Worm (Caenorhabditis elegans): ENCODE data around the gene C04H5.7.

C04H5.7 gene

ce11 chrII:14510162-14510561 is 27.6 kb upstream of the C04H5.7 start:
- TF ChIP-seq dao-5 (tag; optimal IDR thresholded peaks at IDR 0.05) (no peak), W03F9.2 (tag; optimal IDR thresholded peaks at IDR 0.05) (no peak), him-1 (tag; optimal IDR thresholded peaks at IDR 0.05) (no peak)

DNA sequence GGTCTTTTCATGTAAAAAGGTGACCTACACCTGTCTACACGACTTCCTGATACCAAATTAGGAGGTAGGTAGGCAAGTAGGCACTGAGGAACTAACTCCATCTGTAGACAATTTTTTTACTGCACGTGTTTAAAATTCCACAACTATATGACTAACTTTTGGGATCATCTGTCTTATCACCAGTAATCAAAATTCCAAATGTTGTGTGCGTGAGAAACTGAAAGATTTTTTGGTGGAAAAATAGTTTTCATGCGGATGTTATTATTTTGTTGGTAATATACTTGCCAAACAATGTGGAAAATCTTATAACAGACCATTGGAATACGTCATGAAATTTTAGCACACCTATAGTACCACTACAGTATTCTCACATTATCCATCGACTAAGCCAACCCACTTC is 26.6 kb upstream of the C04H5.7 start, which contains the start of gene K10H10.13:
Gene K10H10.13 (minus strand): TSS at position 101 of the 400 bp plus-strand sequence.
- TF ChIP-seq W03F9.2 (tag; optimal IDR thresholded peaks at IDR 0.05) (no peak), him-1 (tag; optimal IDR thresholded peaks at IDR 0.05) (no peak), dao-5 (tag; optimal IDR thresholded peaks at IDR 0.05) (no peak)

- no peak for TF ChIP-seq W03F9.2 (tag; optimal IDR thresholded peaks at IDR 0.05)
- no peak for TF ChIP-seq him-1 (tag; optimal IDR thresholded peaks at IDR 0.05)
- no peak for TF ChIP-seq dao-5 (tag; optimal IDR thresholded peaks at IDR 0.05)
Observed at ce11 chrII:14515017-14515416, 22.7 kb upstream of the C04H5.7 start, which contains the start of gene K10H10.9. Gene K10H10.9, minus strand, starts transcription at chrII:14515117.

DNA sequence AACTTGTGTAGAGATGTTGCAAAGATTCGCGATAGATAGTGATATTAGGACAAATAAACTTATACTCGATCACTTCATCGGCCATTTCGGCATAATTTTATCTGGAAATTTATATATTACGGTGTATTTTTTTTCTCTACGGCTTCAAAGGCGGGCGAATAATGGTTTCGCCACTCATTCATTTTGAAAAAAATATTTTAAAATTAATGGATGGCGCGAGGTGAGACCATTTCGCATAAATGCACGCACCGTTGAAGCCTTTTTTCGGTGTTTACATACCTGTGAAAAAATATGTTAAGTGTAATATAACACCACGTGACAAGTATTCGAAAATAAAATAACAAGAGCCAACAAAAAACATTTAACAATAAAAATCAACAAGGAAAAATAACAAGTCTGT is 15.7 kb upstream of the C04H5.7 start, which contains the start of gene btb-19:
Gene btb-19 (minus strand): TSS at position 101 of the 400 bp plus-strand sequence.
- TF ChIP-seq W03F9.2 (tag; optimal IDR thresholded peaks at IDR 0.05) = no peak
- no peak for TF ChIP-seq him-1 (tag; optimal IDR thresholded peaks at IDR 0.05)
- TF ChIP-seq dao-5 (tag; optimal IDR thresholded peaks at IDR 0.05) = no peak

- TF ChIP-seq dao-5 (tag; optimal IDR thresholded peaks at IDR 0.05) (no peak), W03F9.2 (tag; optimal IDR thresholded peaks at IDR 0.05) (no peak), him-1 (tag; optimal IDR thresholded peaks at IDR 0.05) (no peak)
Observed at ce11 chrII:14523070-14523572, 14.6 kb upstream of the C04H5.7 start, which contains the start of gene btb-20. Gene btb-20, minus strand, starts transcription at chrII:14523522.

ce11 chrII:14523645-14524223 is 14.0 kb upstream of the C04H5.7 start, which contains the start of gene pot-2:
Gene pot-2, plus strand, starts transcription at chrII:14524173.
- TF ChIP-seq him-1 (tag; optimal IDR thresholded peaks at IDR 0.05) (no peak), dao-5 (tag; optimal IDR thresholded peaks at IDR 0.05) (no peak)

DNA sequence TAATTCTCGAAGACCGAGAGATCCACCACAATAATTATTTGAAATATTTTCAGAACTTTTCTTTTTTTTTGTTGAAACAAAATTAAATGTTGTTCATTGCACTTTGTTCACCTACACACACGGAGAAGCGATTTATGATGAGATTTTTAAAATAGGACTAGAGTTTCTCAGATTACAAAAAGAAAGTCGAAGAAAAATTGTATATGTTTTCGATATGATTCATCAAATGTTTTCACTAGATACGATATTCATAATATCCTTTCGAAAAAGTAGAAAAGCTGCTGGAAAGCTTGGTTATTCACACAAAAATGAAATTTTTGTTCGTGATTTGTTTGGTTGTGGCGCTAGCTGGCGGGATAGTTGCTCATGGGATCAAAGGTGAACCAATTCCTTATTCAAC is 12.7 kb upstream of the C04H5.7 start, which contains the start of gene F57C2.4:
Gene F57C2.4 (plus strand): TSS at position 301 of the 400 bp plus-strand sequence.
- TF ChIP-seq dao-5 (tag; optimal IDR thresholded peaks at IDR 0.05) = no peak
- TF ChIP-seq him-1 (tag; optimal IDR thresholded peaks at IDR 0.05) = no peak
- no peak for TF ChIP-seq W03F9.2 (tag; optimal IDR thresholded peaks at IDR 0.05)

ce11 chrII:14527104-14527503 is 10.6 kb upstream of the C04H5.7 start:
- no peak for TF ChIP-seq dao-5 (tag; optimal IDR thresholded peaks at IDR 0.05)
- TF ChIP-seq W03F9.2 (tag; optimal IDR thresholded peaks at IDR 0.05) = no peak
- TF ChIP-seq him-1 (tag; optimal IDR thresholded peaks at IDR 0.05) = no peak

DNA sequence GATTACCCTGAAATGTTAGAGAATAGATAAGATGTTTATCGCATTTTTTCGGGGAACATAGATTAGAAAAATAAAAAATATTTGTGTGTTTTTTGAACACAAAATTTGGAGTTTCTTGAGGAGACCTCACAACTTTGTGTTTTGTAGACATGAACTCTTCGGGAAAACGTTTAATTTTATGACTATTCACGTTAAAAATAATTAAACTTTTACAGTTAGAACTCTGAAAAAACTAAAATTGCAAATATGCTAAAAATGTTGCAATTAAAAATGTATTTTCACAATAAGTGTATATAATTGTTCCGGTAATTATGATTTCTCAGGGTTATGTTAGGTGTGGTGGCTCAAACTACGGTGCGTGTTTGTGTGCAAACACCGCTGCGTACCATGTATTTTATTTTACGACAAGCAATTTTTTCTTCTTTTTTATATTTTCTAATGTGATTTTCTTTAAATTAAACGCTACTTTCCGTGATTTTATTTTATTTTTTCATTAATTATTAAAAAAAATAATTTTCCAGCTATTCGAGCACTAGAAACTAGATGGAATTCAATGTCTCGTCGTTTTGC is 9.4 kb upstream of the C04H5.7 start, which contains the start of the genes F57C2.5 and spat-1:
Gene F57C2.5 (minus strand): TSS at position 7 of the 570 bp plus-strand sequence.
Gene spat-1 (plus strand): TSS at position 520 of the 570 bp plus-strand sequence.
- TF ChIP-seq him-1 (tag; optimal IDR thresholded peaks at IDR 0.05) (no peak), W03F9.2 (tag; optimal IDR thresholded peaks at IDR 0.05) (peak; percentile 71)

ce11 chrII:14534000-14534399 is 3.7 kb upstream of the C04H5.7 start, which contains the start of gene C04H5.1:
Gene C04H5.1, plus strand, starts transcription at chrII:14534300.
- TF ChIP-seq him-1 (tag; optimal IDR thresholded peaks at IDR 0.05) = no peak
- TF ChIP-seq dao-5 (tag; optimal IDR thresholded peaks at IDR 0.05) = no peak
- TF ChIP-seq W03F9.2 (tag; optimal IDR thresholded peaks at IDR 0.05) = no peak

- TF ChIP-seq him-1 (tag; optimal IDR thresholded peaks at IDR 0.05) (no peak), W03F9.2 (tag; optimal IDR thresholded peaks at IDR 0.05) (no peak), dao-5 (tag; optimal IDR thresholded peaks at IDR 0.05) (no peak)
Observed at ce11 chrII:14540551-14540950, 2.8 kb downstream of the C04H5.7 start.

ce11 chrII:14548691-14549090 is 10.9 kb downstream of the C04H5.7 start, which contains the start of gene gcy-29:
Gene gcy-29, minus strand, starts transcription at chrII:14548791.
- TF ChIP-seq dao-5 (tag; optimal IDR thresholded peaks at IDR 0.05) = no peak
- no peak for TF ChIP-seq W03F9.2 (tag; optimal IDR thresholded peaks at IDR 0.05)
- no peak for TF ChIP-seq him-1 (tag; optimal IDR thresholded peaks at IDR 0.05)

- TF ChIP-seq him-1 (tag; optimal IDR thresholded peaks at IDR 0.05) = no peak
Observed at ce11 chrII:14550613-14551012, 12.9 kb downstream of the C04H5.7 start, which contains the start of gene nlp-41. Gene nlp-41, plus strand, starts transcription at chrII:14550913.

ce11 chrII:14555019-14555418 is 17.3 kb downstream of the C04H5.7 start:
- TF ChIP-seq dao-5 (tag; optimal IDR thresholded peaks at IDR 0.05) (no peak), him-1 (tag; optimal IDR thresholded peaks at IDR 0.05) (no peak), W03F9.2 (tag; optimal IDR thresholded peaks at IDR 0.05) (no peak)
